Worm (Caenorhabditis elegans) whole organism, mixed stage, embryonic: ENCODE data around the gene cpin-1.

Source experiments
- M03D4.4 ChIP-seq: sonication (generic microtip); optimal IDR thresholded peaks from 2 replicates; lab custom pipeline; 2017; ENCODE audit warnings: mild to moderate bottlenecking, missing genetic modification characterization, missing compliant biosample characterization
- bed-3 ChIP-seq: fragments of 200-800 bp; sonication (Bioruptor generic); optimal IDR thresholded peaks from 3 replicates; lab custom pipeline; 2018; ENCODE audit warnings: mild to moderate bottlenecking, missing genetic modification characterization, moderate library complexity, missing compliant biosample characterization
- blmp-1 ChIP-seq: fragments of 150-350 bp; optimal IDR thresholded peaks from 2 replicates; lab custom pipeline; 2014; ENCODE audit warnings: missing biosample characterization, missing genetic modification characterization
- ceh-39 ChIP-seq: fragments of 150-350 bp; optimal IDR thresholded peaks from 2 replicates; lab custom pipeline; 2014; ENCODE audit warnings: missing biosample characterization, missing genetic modification characterization
- ceh-43 ChIP-seq: fragments of 200-800 bp; sonication (Bioruptor generic); optimal IDR thresholded peaks from 2 replicates; lab custom pipeline; 2018; ENCODE audit warnings: mild to moderate bottlenecking, missing genetic modification characterization, moderate library complexity, missing compliant biosample characterization
- ces-1 ChIP-seq: fragments of 150-350 bp; optimal IDR thresholded peaks from 2 replicates; lab custom pipeline; 2014; ENCODE audit warnings: missing biosample characterization, missing genetic modification reagents, missing genetic modification characterization
- cnd-1 ChIP-seq: fragments of 200-800 bp; sonication (Bioruptor generic); optimal IDR thresholded peaks from 2 replicates; lab custom pipeline; 2018; ENCODE audit warnings: mild to moderate bottlenecking, missing genetic modification characterization, missing compliant biosample characterization
- drap-1 ChIP-seq: fragments of 200-800 bp; sonication (Bioruptor generic); optimal IDR thresholded peaks from 3 replicates; lab custom pipeline; 2018; ENCODE audit warnings: mild to moderate bottlenecking, missing genetic modification characterization, missing compliant biosample characterization
- elt-1 ChIP-seq: sonication (generic microtip); optimal IDR thresholded peaks from 2 replicates; lab custom pipeline; 2017; ENCODE audit warnings: missing genetic modification characterization, mild to moderate bottlenecking, missing compliant biosample characterization, antibody characterized with exemption, moderate library complexity, borderline replicate concordance; ENCODE audit not compliant: insufficient read depth
- elt-3 ChIP-seq: fragments of 150-350 bp; optimal IDR thresholded peaks from 2 replicates; lab custom pipeline; 2014; ENCODE audit warnings: missing biosample characterization, missing genetic modification characterization
- flh-1 ChIP-seq: fragments of 200-800 bp; sonication (Bioruptor generic); optimal IDR thresholded peaks from 2 replicates; lab custom pipeline; 2018; ENCODE audit warnings: mild to moderate bottlenecking, missing genetic modification characterization, moderate library complexity, missing compliant biosample characterization
- ham-2 ChIP-seq: fragments of 200-800 bp; sonication (Bioruptor generic); optimal IDR thresholded peaks from 2 replicates; lab custom pipeline; 2018; ENCODE audit warnings: mild to moderate bottlenecking, missing genetic modification characterization, missing compliant biosample characterization
- hlh-1 ChIP-seq: fragments of 150-350 bp; optimal IDR thresholded peaks from 2 replicates; lab custom pipeline; 2014; ENCODE audit warnings: missing biosample characterization, missing genetic modification reagents, missing genetic modification characterization
- lin-13 ChIP-seq: fragments of 150-350 bp; optimal IDR thresholded peaks from 2 replicates; lab custom pipeline; 2014; ENCODE audit warnings: missing biosample characterization, missing genetic modification characterization
- lin-32 ChIP-seq: fragments of 200-800 bp; sonication (Bioruptor generic); optimal IDR thresholded peaks from 2 replicates; lab custom pipeline; 2018; ENCODE audit warnings: mild to moderate bottlenecking, missing genetic modification characterization, missing compliant biosample characterization
- mab-5 ChIP-seq: fragments of 150-350 bp; optimal IDR thresholded peaks from 2 replicates; lab custom pipeline; 2014; ENCODE audit warnings: missing biosample characterization, missing genetic modification characterization
- mep-1 ChIP-seq: fragments of 150-350 bp; optimal IDR thresholded peaks from 2 replicates; lab custom pipeline; 2017; ENCODE audit warnings: missing biosample characterization, missing genetic modification reagents, missing genetic modification characterization, inconsistent platforms
- mls-2 ChIP-seq: sonication (generic microtip); optimal IDR thresholded peaks from 2 replicates; lab custom pipeline; 2016; ENCODE audit warnings: mild to moderate bottlenecking, missing genetic modification characterization, moderate library complexity, missing compliant biosample characterization
- nhr-12 ChIP-seq: fragments of 150-350 bp; optimal IDR thresholded peaks from 2 replicates; lab custom pipeline; 2014; ENCODE audit warnings: missing biosample characterization, missing genetic modification characterization
- nhr-237 ChIP-seq: fragments of 150-350 bp; optimal IDR thresholded peaks from 2 replicates; lab custom pipeline; 2014; ENCODE audit warnings: missing biosample characterization, missing genetic modification characterization
- nhr-76 ChIP-seq: sonication (generic microtip); optimal IDR thresholded peaks from 2 replicates; lab custom pipeline; 2017; ENCODE audit warnings: missing biosample characterization, missing genetic modification characterization
- pha-4 ChIP-seq: fragments of 150-350 bp; optimal IDR thresholded peaks from 2 replicates; lab custom pipeline; 2018; ENCODE audit warnings: missing biosample characterization, missing genetic modification reagents, missing genetic modification characterization
- sem-2 ChIP-seq: fragments of 200-800 bp; sonication (Bioruptor generic); optimal IDR thresholded peaks from 2 replicates; lab custom pipeline; 2018; ENCODE audit warnings: mild to moderate bottlenecking, missing genetic modification characterization, missing compliant biosample characterization
- sptf-1 ChIP-seq: sonication (generic microtip); optimal IDR thresholded peaks from 2 replicates; lab custom pipeline; 2017; ENCODE audit warnings: mild to moderate bottlenecking, missing genetic modification characterization, moderate library complexity, missing compliant biosample characterization
- unc-120 ChIP-seq: sonication (generic microtip); optimal IDR thresholded peaks from 2 replicates; lab custom pipeline; 2017; ENCODE audit warnings: missing genetic modification characterization, missing compliant biosample characterization; ENCODE audit not compliant: poor library complexity, severe bottlenecking
- unc-39 ChIP-seq: fragments of 150-350 bp; optimal IDR thresholded peaks from 2 replicates; lab custom pipeline; 2014; ENCODE audit warnings: missing biosample characterization, missing genetic modification characterization
- unc-62 ChIP-seq: fragments of 150-350 bp; optimal IDR thresholded peaks from 2 replicates; lab custom pipeline; 2014; ENCODE audit warnings: missing biosample characterization, missing genetic modification reagents, missing genetic modification characterization
- zip-8 ChIP-seq: fragments of 150-350 bp; optimal IDR thresholded peaks from 2 replicates; lab custom pipeline; 2014; ENCODE audit warnings: missing biosample characterization, missing genetic modification characterization
- ztf-11 ChIP-seq: fragments of 150-350 bp; optimal IDR thresholded peaks from 2 replicates; lab custom pipeline; 2014; ENCODE audit warnings: missing biosample characterization, missing genetic modification characterization

cpin-1 gene

ce11 chrIV:9480936-9481335, 30.5 kb downstream of the cpin-1 start, which contains the start of gene cng-3:
Gene cng-3, minus strand, starts transcription at chrIV:9481037.
- TF ChIP-seq zip-8 (tag; lab: Kevin White, UChicago), result no peak
- no peak for TF ChIP-seq mep-1 (tag; lab: Kevin White, UChicago)
- TF ChIP-seq blmp-1, result no peak

ce11 chrIV:9485040-9485439, 34.6 kb downstream of the cpin-1 start, which contains the start of gene gadr-2:
Gene gadr-2, minus strand, starts transcription at chrIV:9485140.
- TF ChIP-seq lin-32 (GFP tag; lab: Kevin White, UChicago) (no peak), M03D4.4 (tag; lab: Kevin White, UChicago) (no peak), elt-3 (tag; lab: Kevin White, UChicago) (no peak), mab-5 (tag; lab: Kevin White, UChicago) (no peak), ces-1 (GFP tag; lab: Kevin White, UChicago) (no peak), nhr-76 (tag; lab: Kevin White, UChicago) (no peak), mls-2 (tag; lab: Kevin White, UChicago) (no peak), nhr-12 (tag; lab: Kevin White, UChicago) (no peak)
- TF ChIP-seq, all 35 proteins: peak for 0

DNA sequence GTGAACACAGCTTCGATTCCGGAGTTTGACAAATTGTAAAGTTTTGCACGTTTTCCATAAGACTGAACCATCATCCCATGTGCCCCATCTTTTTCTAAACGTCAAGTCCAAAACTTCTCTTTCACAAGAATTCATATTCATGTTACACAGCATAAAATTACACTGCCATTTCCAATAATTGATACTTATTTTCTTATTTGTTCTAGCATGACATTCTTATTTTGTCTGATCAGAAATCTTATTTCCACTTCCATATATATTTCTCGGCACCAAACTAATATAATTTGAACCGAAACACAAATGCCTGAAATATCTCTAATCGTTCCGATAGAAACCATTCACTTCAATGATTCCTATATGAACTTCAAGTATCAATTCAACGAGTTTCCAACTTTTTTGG, 35.5 kb downstream of the cpin-1 start, which contains the start of gene sru-2:
Gene sru-2 (plus strand): TSS at position 301 of the 400 bp plus-strand sequence.
- TF ChIP-seq blmp-1 (no peak), elt-3 (tag; lab: Kevin White, UChicago) (no peak), sem-2 (GFP tag; lab: Kevin White, UChicago) (no peak), elt-1 (tag; lab: Kevin White, UChicago) (no peak), mep-1 (tag; lab: Kevin White, UChicago) (no peak), lin-13 (tag; lab: Kevin White, UChicago) (no peak), ham-2 (GFP tag; lab: Kevin White, UChicago) (no peak), nhr-12 (tag; lab: Kevin White, UChicago) (no peak), drap-1 (GFP tag; lab: Kevin White, UChicago) (no peak), mab-5 (tag; lab: Kevin White, UChicago) (no peak), hlh-1 (tag; lab: Kevin White, UChicago) (no peak), bed-3 (no peak)

- TF ChIP-seq nhr-237 (tag; lab: Kevin White, UChicago) (no peak), unc-62 (GFP tag; lab: Kevin White, UChicago) (no peak), nhr-12 (tag; lab: Kevin White, UChicago) (no peak), elt-1 (tag; lab: Kevin White, UChicago) (no peak), cnd-1 (tag; lab: Kevin White, UChicago) (no peak), ztf-11 (tag; lab: Kevin White, UChicago) (no peak), flh-1 (GFP tag; lab: Kevin White, UChicago) (no peak), ces-1 (GFP tag; lab: Kevin White, UChicago) (no peak), elt-3 (tag; lab: Kevin White, UChicago) (no peak), unc-39 (tag; lab: Kevin White, UChicago) (no peak), M03D4.4 (tag; lab: Kevin White, UChicago) (no peak), sptf-1 (tag; lab: Kevin White, UChicago) (no peak), ceh-43 (GFP tag; lab: Kevin White, UChicago) (no peak), drap-1 (GFP tag; lab: Kevin White, UChicago) (no peak), nhr-76 (tag; lab: Kevin White, UChicago) (no peak)
- TF ChIP-seq, all 35 proteins: peak for 0
Observed at ce11 chrIV:9486779-9487178, 36.3 kb downstream of the cpin-1 start.

DNA sequence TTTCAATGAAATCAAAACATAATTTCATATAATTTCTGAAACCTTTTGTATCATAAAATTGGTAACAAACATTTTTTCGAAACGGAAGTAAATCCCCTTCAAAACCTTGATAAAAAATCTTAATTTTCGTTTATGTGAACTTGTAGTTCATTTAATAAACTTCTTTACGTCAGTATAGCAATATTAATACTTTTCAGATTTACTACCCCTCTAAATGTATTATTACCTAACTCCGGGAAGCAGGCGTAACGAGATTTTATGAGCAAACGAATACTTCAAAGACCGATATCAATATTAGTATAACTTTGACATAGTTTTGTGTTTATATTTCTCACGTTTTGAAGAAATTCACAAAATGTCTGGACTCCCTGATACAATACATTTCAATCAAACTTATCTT, 37.8 kb downstream of the cpin-1 start, which contains the start of gene sru-1:
Gene sru-1 (plus strand): TSS at position 301 of the 400 bp plus-strand sequence.
- TF ChIP-seq flh-1 (GFP tag; lab: Kevin White, UChicago) (no peak), ham-2 (GFP tag; lab: Kevin White, UChicago) (no peak), nhr-237 (tag; lab: Kevin White, UChicago) (no peak), ztf-11 (tag; lab: Kevin White, UChicago) (no peak), lin-13 (tag; lab: Kevin White, UChicago) (no peak), cnd-1 (tag; lab: Kevin White, UChicago) (no peak), unc-120 (tag; lab: Kevin White, UChicago) (no peak), hlh-1 (tag; lab: Kevin White, UChicago) (no peak), pha-4 (tag; lab: Kevin White, UChicago) (no peak), ceh-39 (no peak)
